Worm (Caenorhabditis elegans) whole organism, L1 larva: ENCODE data around the gene clec-67.

Experiments used
- C04F5.9 ChIP-seq: sonication (generic microtip); optimal IDR thresholded peaks from 2 replicates; lab custom pipeline; 2016; ENCODE audit warnings: missing genetic modification characterization, missing compliant biosample characterization
- C16A3.4 ChIP-seq: fragments of 150-350 bp; optimal IDR thresholded peaks from 2 replicates; lab custom pipeline; 2014; ENCODE audit warnings: missing biosample characterization, missing genetic modification characterization
- C34B4.2 ChIP-seq: sonication (generic microtip); optimal IDR thresholded peaks from 2 replicates; lab custom pipeline; 2017; ENCODE audit warnings: mild to moderate bottlenecking, missing genetic modification characterization, missing compliant biosample characterization
- F16B12.6 ChIP-seq: fragments of 150-350 bp; optimal IDR thresholded peaks from 2 replicates; lab custom pipeline; 2014; ENCODE audit warnings: missing biosample characterization, missing genetic modification characterization
- Y116A8C.19 ChIP-seq: sonication (generic microtip); optimal IDR thresholded peaks from 2 replicates; lab custom pipeline; 2016; ENCODE audit warnings: missing compliant biosample characterization, missing genetic modification characterization, borderline replicate concordance
- aly-2 ChIP-seq: fragments of 150-350 bp; optimal IDR thresholded peaks from 2 replicates; lab custom pipeline; 2014; ENCODE audit warnings: missing biosample characterization, missing genetic modification characterization
- blmp-1 ChIP-seq: fragments of 150-350 bp; optimal IDR thresholded peaks from 2 replicates; lab custom pipeline; 2014; ENCODE audit warnings: missing biosample characterization, missing genetic modification characterization
- ceh-8 ChIP-seq: fragments of 200-800 bp; sonication (Bioruptor generic); optimal IDR thresholded peaks from 2 replicates; lab custom pipeline; 2018; ENCODE audit warnings: mild to moderate bottlenecking, missing genetic modification characterization, moderate library complexity, missing compliant biosample characterization
- ceh-82 ChIP-seq, 3 experiments: fragments of 150-350 bp in 1 of 3; sonication (generic microtip) in 2 of 3; optimal IDR thresholded peaks; 2 replicates each; lab custom pipeline; 2014 to 2017; ENCODE audit warnings: missing biosample characterization in 3 of 3, missing genetic modification characterization in 3 of 3
- ceh-90 ChIP-seq: sonication (generic microtip); optimal IDR thresholded peaks from 2 replicates; lab custom pipeline; 2016; ENCODE audit warnings: missing genetic modification characterization, missing compliant biosample characterization
- dsc-1 ChIP-seq: sonication (generic microtip); optimal IDR thresholded peaks from 2 replicates; lab custom pipeline; 2016; ENCODE audit warnings: mild to moderate bottlenecking, missing genetic modification characterization, missing compliant biosample characterization
- efl-1 ChIP-seq, 4 experiments: fragments of 150-350 bp; optimal IDR thresholded peaks in 3 of 4; peaks in 1 of 4; 1 replicate in 1 of 4; 2 replicates in 3 of 4; lab custom pipeline; 2014; ENCODE audit warnings: missing biosample characterization in 2 of 4, missing genetic modification characterization in 2 of 4, missing genetic modification reagents in 2 of 4
- efl-3 ChIP-seq: fragments of 200-800 bp; sonication (Bioruptor generic); optimal IDR thresholded peaks from 2 replicates; lab custom pipeline; 2018; ENCODE audit warnings: mild to moderate bottlenecking, missing genetic modification characterization, missing compliant biosample characterization
- egl-27 ChIP-seq, 2 experiments: fragments of 150-350 bp in 1 of 2; sonication (generic microtip); optimal IDR thresholded peaks; 3 replicates each; lab custom pipeline; 2017 to 2018; ENCODE audit warnings: missing biosample characterization in 2 of 2, missing genetic modification characterization in 2 of 2, missing genetic modification reagents in 2 of 2
- fkh-4 ChIP-seq: sonication (generic microtip); optimal IDR thresholded peaks from 2 replicates; lab custom pipeline; 2016; ENCODE audit warnings: missing compliant biosample characterization, missing genetic modification characterization, borderline replicate concordance
- grh-1 ChIP-seq: fragments of 200-800 bp; sonication (Bioruptor generic); IDR thresholded peaks from 2 replicates; pipeline ENCODE4 v1.3.6; 2022; ENCODE audit warnings: missing genetic modification reagents, missing genetic modification characterization, missing compliant biosample characterization
- hlh-17 ChIP-seq: fragments of 200-800 bp; sonication (Bioruptor generic); optimal IDR thresholded peaks from 2 replicates; lab custom pipeline; 2018; ENCODE audit warnings: missing genetic modification characterization, mild to moderate bottlenecking, missing compliant biosample characterization, moderate library complexity, borderline replicate concordance
- irx-1 ChIP-seq: sonication (generic microtip); optimal IDR thresholded peaks from 2 replicates; lab custom pipeline; 2016; ENCODE audit warnings: missing genetic modification characterization, missing compliant biosample characterization
- isw-1 ChIP-seq: fragments of 200-800 bp; sonication (Bioruptor generic); IDR thresholded peaks from 2 replicates; pipeline ENCODE4 v1.3.6; 2022; ENCODE audit warnings: missing genetic modification characterization, missing compliant biosample characterization
- lin-13 ChIP-seq: fragments of 150-350 bp; optimal IDR thresholded peaks from 2 replicates; lab custom pipeline; 2014; ENCODE audit warnings: missing biosample characterization, missing genetic modification reagents, missing genetic modification characterization
- lin-14 ChIP-seq: fragments of 200-800 bp; sonication (Bioruptor generic); optimal IDR thresholded peaks from 2 replicates; lab custom pipeline; 2018; ENCODE audit warnings: mild to moderate bottlenecking, missing genetic modification characterization, moderate library complexity, missing compliant biosample characterization
- lin-15B ChIP-seq: fragments of 150-350 bp; sonication (generic microtip); optimal IDR thresholded peaks from 3 replicates; lab custom pipeline; 2014; ENCODE audit warnings: missing biosample characterization, missing genetic modification characterization
- lin-39 ChIP-seq: fragments of 150-350 bp; optimal IDR thresholded peaks from 2 replicates; lab custom pipeline; 2014; ENCODE audit warnings: missing biosample characterization, missing genetic modification reagents, missing genetic modification characterization
- lir-3 ChIP-seq: sonication (generic microtip); optimal IDR thresholded peaks from 2 replicates; lab custom pipeline; 2016; ENCODE audit warnings: mild to moderate bottlenecking, missing genetic modification characterization, moderate library complexity, missing compliant biosample characterization; ENCODE audit not compliant: poor library complexity
- mdl-1 ChIP-seq, 2 experiments: fragments of 150-350 bp; optimal IDR thresholded peaks; 2 replicates each; lab custom pipeline; 2014 to 2017; ENCODE audit warnings: missing biosample characterization in 2 of 2, missing genetic modification characterization in 2 of 2, inconsistent platforms in 1 of 2
- mep-1 ChIP-seq: fragments of 150-350 bp; optimal IDR thresholded peaks from 2 replicates; lab custom pipeline; 2014; ENCODE audit warnings: missing biosample characterization, missing genetic modification characterization
- nhr-11 ChIP-seq: fragments of 150-350 bp; optimal IDR thresholded peaks from 2 replicates; lab custom pipeline; 2014; ENCODE audit warnings: missing biosample characterization, missing genetic modification characterization
- nhr-19 ChIP-seq: fragments of 200-800 bp; sonication (Bioruptor generic); conservative IDR thresholded peaks from 2 replicates; pipeline ENCODE4 v1.3.6; 2022; ENCODE audit warnings: missing genetic modification characterization, missing compliant biosample characterization
- nhr-20 ChIP-seq: sonication (generic microtip); optimal IDR thresholded peaks from 2 replicates; lab custom pipeline; 2016; ENCODE audit warnings: mild to moderate bottlenecking, missing genetic modification characterization, missing compliant biosample characterization
- nhr-237 ChIP-seq: fragments of 150-350 bp; optimal IDR thresholded peaks from 2 replicates; lab custom pipeline; 2014; ENCODE audit warnings: missing biosample characterization, missing genetic modification characterization
- nhr-76 ChIP-seq: sonication (generic microtip); optimal IDR thresholded peaks from 2 replicates; lab custom pipeline; 2017; ENCODE audit warnings: missing biosample characterization, missing genetic modification characterization
- nhr-84 ChIP-seq: sonication (generic microtip); optimal IDR thresholded peaks from 2 replicates; lab custom pipeline; 2017; ENCODE audit warnings: missing biosample characterization, missing genetic modification characterization
- nhr-85 ChIP-seq: sonication (generic microtip); peaks from one replicate; lab custom pipeline; 2016; ENCODE audit warnings: missing genetic modification characterization, inconsistent platforms, missing compliant biosample characterization
- nhr-90 ChIP-seq: sonication (generic microtip); optimal IDR thresholded peaks from 2 replicates; lab custom pipeline; 2016; ENCODE audit warnings: mild to moderate bottlenecking, missing genetic modification characterization, missing compliant biosample characterization; ENCODE audit not compliant: poor library complexity
- pag-3 ChIP-seq: sonication (generic microtip); optimal IDR thresholded peaks from 2 replicates; lab custom pipeline; 2017; ENCODE audit warnings: missing genetic modification characterization, mild to moderate bottlenecking, missing compliant biosample characterization, antibody characterized with exemption, borderline replicate concordance; ENCODE audit not compliant: insufficient read depth
- pax-3 ChIP-seq: fragments of 200-800 bp; sonication (Bioruptor generic); optimal IDR thresholded peaks from 2 replicates; lab custom pipeline; 2018; ENCODE audit warnings: mild to moderate bottlenecking, missing genetic modification characterization, moderate library complexity, missing compliant biosample characterization
- pqm-1 ChIP-seq: sonication (generic microtip); optimal IDR thresholded peaks from 3 replicates; lab custom pipeline; 2017; ENCODE audit warnings: missing biosample characterization, missing genetic modification characterization
- rnt-1 ChIP-seq: sonication (generic microtip); optimal IDR thresholded peaks from 2 replicates; lab custom pipeline; 2016; ENCODE audit warnings: mild to moderate bottlenecking, missing genetic modification characterization, moderate library complexity, missing compliant biosample characterization
- skn-1 ChIP-seq: fragments of 150-350 bp; optimal IDR thresholded peaks from 2 replicates; lab custom pipeline; 2014; ENCODE audit warnings: missing biosample characterization, missing genetic modification characterization
- snpc-4 ChIP-seq: fragments of 150-350 bp; optimal IDR thresholded peaks from 2 replicates; lab custom pipeline; 2014; ENCODE audit warnings: missing biosample characterization, missing genetic modification characterization
- snu-23 ChIP-seq: sonication (generic microtip); optimal IDR thresholded peaks from 2 replicates; lab custom pipeline; 2016; ENCODE audit warnings: missing genetic modification characterization, missing compliant biosample characterization
- sox-4 ChIP-seq: sonication (generic microtip); optimal IDR thresholded peaks from 2 replicates; lab custom pipeline; 2016; ENCODE audit warnings: missing genetic modification characterization, missing compliant biosample characterization
- sptf-1 ChIP-seq: fragments of 150-350 bp; optimal IDR thresholded peaks from 2 replicates; lab custom pipeline; 2014; ENCODE audit warnings: missing biosample characterization, missing genetic modification characterization
- sup-37 ChIP-seq: fragments of 200-800 bp; sonication (Bioruptor generic); optimal IDR thresholded peaks from 2 replicates; lab custom pipeline; 2018; ENCODE audit warnings: mild to moderate bottlenecking, missing genetic modification characterization, missing compliant biosample characterization
- tlp-1 ChIP-seq: fragments of 150-350 bp; optimal IDR thresholded peaks from 2 replicates; lab custom pipeline; 2014; ENCODE audit warnings: missing biosample characterization, missing genetic modification characterization
- unc-86 ChIP-seq: sonication (generic microtip); optimal IDR thresholded peaks from 2 replicates; lab custom pipeline; 2016; ENCODE audit warnings: missing genetic modification characterization, missing compliant biosample characterization
- xbp-1 ChIP-seq: sonication (generic microtip); optimal IDR thresholded peaks from 2 replicates; lab custom pipeline; 2016; ENCODE audit warnings: missing genetic modification characterization, missing compliant biosample characterization
- zag-1 ChIP-seq: fragments of 150-350 bp; optimal IDR thresholded peaks from 2 replicates; lab custom pipeline; 2014; ENCODE audit warnings: missing biosample characterization, missing genetic modification characterization
- zip-4 ChIP-seq: fragments of 200-800 bp; sonication (Bioruptor generic); optimal IDR thresholded peaks from 2 replicates; lab custom pipeline; 2018; ENCODE audit warnings: mild to moderate bottlenecking, missing genetic modification characterization, moderate library complexity, missing compliant biosample characterization
- ztf-11 ChIP-seq, 2 experiments: sonication (generic microtip); optimal IDR thresholded peaks; 2 replicates each; lab custom pipeline; 2016 to 2017; ENCODE audit warnings: missing genetic modification characterization in 2 of 2, missing biosample characterization in 1 of 2, missing compliant biosample characterization in 1 of 2
- ztf-4 ChIP-seq: fragments of 150-350 bp; optimal IDR thresholded peaks from 2 replicates; lab custom pipeline; 2014; ENCODE audit warnings: missing biosample characterization, missing genetic modification characterization

The clec-67 gene

ce11 chrIV:3899719-3900554, 22.0 kb upstream of the clec-67 start, which contains the start of gene srz-62:
TSS of gene srz-62 (plus strand) at chrIV:3900504.
- TF ChIP-seq nhr-76 (tag; lab: Kevin White, UChicago) (no peak), skn-1 (tag; lab: Kevin White, UChicago) (no peak), lin-39 (no peak), ceh-90 (no peak), lin-14 (GFP tag; lab: Kevin White, UChicago) (no peak), ztf-11 (tag; optimal IDR thresholded peaks at IDR 0.05; lab: Kevin White, UChicago) (no peak), rnt-1 (tag; lab: Kevin White, UChicago) (no peak), Y116A8C.19 (tag; lab: Kevin White, UChicago) (no peak), sup-37 (GFP tag; lab: Kevin White, UChicago) (no peak), blmp-1 (tag; lab: Kevin White, UChicago) (no peak), lin-15B (tag; lab: Kevin White, UChicago) (no peak), lin-13 (GFP tag; lab: Kevin White, UChicago) (no peak), nhr-11 (no peak), tlp-1 (peak; percentile 92), grh-1 (GFP tag; lab: Robert Waterston, UW) (no peak), sptf-1 (tag; lab: Kevin White, UChicago) (no peak), pax-3 (tag; lab: Kevin White, UChicago) (peak; percentile 68), dsc-1 (no peak), egl-27 (tag; optimal IDR thresholded peaks at IDR 0.05; lab: Kevin White, UChicago) (peak in 1 of 2 experiments; percentile 23), zip-4 (GFP tag; lab: Kevin White, UChicago) (no peak), efl-1 (optimal IDR thresholded peaks at IDR 0.05; lab: Kevin White, UChicago) (no peak), efl-1 (GFP tag; optimal IDR thresholded peaks at IDR 0.05 in 1 of 2; lab: Kevin White, UChicago) (peak in 1 of 2 experiments; percentile 78), unc-86 (no peak), ztf-4 (tag; lab: Kevin White, UChicago) (no peak), isw-1 (GFP tag; lab: Robert Waterston, UW) (no peak), sox-4 (tag; lab: Kevin White, UChicago) (no peak), F16B12.6 (tag; lab: Kevin White, UChicago) (no peak), lir-3 (tag; lab: Kevin White, UChicago) (no peak), aly-2 (tag; lab: Kevin White, UChicago) (no peak), C34B4.2 (no peak), pqm-1 (peak; percentile 100), nhr-20 (tag; lab: Kevin White, UChicago) (peak; percentile 32), xbp-1 (tag; lab: Kevin White, UChicago) (no peak), nhr-19 (GFP tag; lab: Robert Waterston, UW) (no peak), nhr-84 (tag; lab: Kevin White, UChicago) (no peak), mdl-1 (tag; optimal IDR thresholded peaks at IDR 0.05; lab: Kevin White, UChicago) (no peak), zag-1 (tag; lab: Kevin White, UChicago) (no peak), mep-1 (tag; lab: Kevin White, UChicago) (no peak), pag-3 (no peak), efl-3 (GFP tag; lab: Kevin White, UChicago) (no peak), hlh-17 (no peak), ceh-8 (GFP tag; lab: Kevin White, UChicago) (no peak), nhr-85 (no peak), fkh-4 (tag; lab: Kevin White, UChicago) (no peak), nhr-90 (tag; lab: Kevin White, UChicago) (peak; percentile 40), snpc-4 (tag; lab: Kevin White, UChicago) (no peak), irx-1 (tag; lab: Kevin White, UChicago) (no peak), nhr-237 (tag; lab: Kevin White, UChicago) (no peak), ceh-82 (tag; optimal IDR thresholded peaks at IDR 0.05; lab: Kevin White, UChicago) (no peak), snu-23 (no peak), C04F5.9 (tag; lab: Kevin White, UChicago) (no peak), C16A3.4 (tag; lab: Kevin White, UChicago) (no peak)
